Worm (Caenorhabditis elegans) whole organism, L4/young adult: ENCODE data around the gene R186.3.

Experiments used
- W03F9.2 ChIP-seq: fragments of 150-350 bp; optimal IDR thresholded peaks from 2 replicates; lab custom pipeline; 2014; ENCODE audit warnings: missing biosample characterization, missing genetic modification characterization
- dao-5 ChIP-seq: sonication (generic microtip); optimal IDR thresholded peaks from 2 replicates; lab custom pipeline; 2016; ENCODE audit warnings: missing genotype, missing genetic modification characterization, moderate library complexity, missing compliant biosample characterization
- him-1 ChIP-seq: sonication (generic microtip); optimal IDR thresholded peaks from 2 replicates; lab custom pipeline; 2016; ENCODE audit warnings: missing genotype, missing genetic modification reagents, missing genetic modification characterization, missing compliant biosample characterization

- TF ChIP-seq dao-5 (tag; lab: Kevin White, UChicago) = no peak
- TF ChIP-seq him-1 = no peak
- no peak for TF ChIP-seq W03F9.2 (tag; lab: Kevin White, UChicago)
These were observed 42.3 kb upstream of the R186.3 start for ce11 chrV:13009271-13009670.
